Worm (Caenorhabditis elegans): ENCODE results near the gene F28E10.4.

The F28E10.4 gene

ce11 chrIV:4559160-4559559 is 8.1 kb downstream of the F28E10.4 start:
- TF ChIP-seq hlh-4 (tag; optimal IDR thresholded peaks at IDR 0.05), result no peak
- no peak for TF ChIP-seq nhr-20 (tag; optimal IDR thresholded peaks at IDR 0.05)
- TF ChIP-seq fkh-10 (GFP tag; optimal IDR thresholded peaks at IDR 0.05), result no peak

ce11 chrIV:4557731-4558130 is 9.5 kb downstream of the F28E10.4 start:
- TF ChIP-seq xbp-1 (tag; optimal IDR thresholded peaks at IDR 0.05) (no peak), lin-35 (GFP tag; optimal IDR thresholded peaks at IDR 0.05) (peak in 1 of 2 experiments; percentile 12), mep-1 (tag; optimal IDR thresholded peaks at IDR 0.05) (no peak), tlp-1 (tag; optimal IDR thresholded peaks at IDR 0.05) (no peak), jun-1 (tag; optimal IDR thresholded peaks at IDR 0.05) (no peak), vab-15 (tag; optimal IDR thresholded peaks at IDR 0.05) (no peak), nhr-77 (tag; optimal IDR thresholded peaks at IDR 0.05) (peak; percentile 9), ceh-90 (tag; optimal IDR thresholded peaks at IDR 0.05) (no peak), ztf-11 (tag; optimal IDR thresholded peaks at IDR 0.05) (no peak), ztf-4 (tag; optimal IDR thresholded peaks at IDR 0.05) (no peak), lin-14 (GFP tag; optimal IDR thresholded peaks at IDR 0.05) (peak; percentile 27), irx-1 (tag; optimal IDR thresholded peaks at IDR 0.05) (no peak), nhr-84 (tag; optimal IDR thresholded peaks at IDR 0.05) (no peak), mef-2 (tag; optimal IDR thresholded peaks at IDR 0.05) (no peak), zag-1 (tag; optimal IDR thresholded peaks at IDR 0.05) (no peak), blmp-1 (tag; optimal IDR thresholded peaks at IDR 0.05) (peak; percentile 51), sup-37 (GFP tag; optimal IDR thresholded peaks at IDR 0.05) (no peak), fkh-4 (tag; optimal IDR thresholded peaks at IDR 0.05; ENCODE audit: borderline replicate concordance) (no peak), nhr-85 (tag) (peak; percentile 58), tbx-2 (tag; optimal IDR thresholded peaks at IDR 0.05) (no peak), efl-1 (optimal IDR thresholded peaks at IDR 0.05) (no peak), efl-1 (GFP tag; optimal IDR thresholded peaks at IDR 0.05 in 1 of 2) (peak in 1 of 2 experiments; percentile 90), ces-1 (GFP tag; optimal IDR thresholded peaks at IDR 0.05) (no peak)

- TF ChIP-seq vab-15 (tag; optimal IDR thresholded peaks at IDR 0.05), result no peak
- TF ChIP-seq jun-1 (tag; optimal IDR thresholded peaks at IDR 0.05), result no peak
- no peak for TF ChIP-seq nhr-71 (tag; optimal IDR thresholded peaks at IDR 0.05)
- no peak for TF ChIP-seq efl-3 (GFP tag; optimal IDR thresholded peaks at IDR 0.05)
- TF ChIP-seq ama-1 (optimal IDR thresholded peaks at IDR 0.05), result no peak
- TF ChIP-seq nhr-85 (tag), result peak; percentile 51
- no peak for TF ChIP-seq ces-1 (GFP tag; optimal IDR thresholded peaks at IDR 0.05)
- no peak for TF ChIP-seq C16A3.4 (tag; optimal IDR thresholded peaks at IDR 0.05)
- no peak for TF ChIP-seq ets-5 (GFP tag; IDR thresholded peaks at IDR 0.05)
- TF ChIP-seq lin-39 (tag; optimal IDR thresholded peaks at IDR 0.05), result no peak
- no peak for TF ChIP-seq unc-98 (GFP tag; IDR thresholded peaks at IDR 0.05)
- no peak for TF ChIP-seq rnt-1 (tag; optimal IDR thresholded peaks at IDR 0.05)
- peak in 1 of 2 experiments; percentile 58 for TF ChIP-seq lin-35 (GFP tag; optimal IDR thresholded peaks at IDR 0.05)
- peak; percentile 9 for TF ChIP-seq unc-130 (tag; optimal IDR thresholded peaks at IDR 0.05)
- TF ChIP-seq fos-1 (tag; optimal IDR thresholded peaks at IDR 0.05), result no peak
- no peak for TF ChIP-seq hpl-2 (GFP tag; optimal IDR thresholded peaks at IDR 0.05)
- TF ChIP-seq aha-1 (tag; optimal IDR thresholded peaks at IDR 0.05), result no peak
- no peak for TF ChIP-seq efl-1 (optimal IDR thresholded peaks at IDR 0.05)
- TF ChIP-seq efl-1 (GFP tag; optimal IDR thresholded peaks at IDR 0.05 in 1 of 2), result peak in 1 of 2 experiments; percentile 40
- no peak for TF ChIP-seq elt-3 (tag; optimal IDR thresholded peaks at IDR 0.05)
- peak; percentile 1 for TF ChIP-seq elt-2 (tag; optimal IDR thresholded peaks at IDR 0.05)
Measured at ce11 chrIV:4557130-4557529, 10.1 kb downstream of the F28E10.4 start.

ce11 chrIV:4551562-4551961 is 15.7 kb downstream of the F28E10.4 start:
- TF ChIP-seq hpl-2 (GFP tag; optimal IDR thresholded peaks at IDR 0.05), result no peak
- TF ChIP-seq mdl-1 (tag; optimal IDR thresholded peaks at IDR 0.05), result no peak
- no peak for TF ChIP-seq ces-1 (GFP tag; optimal IDR thresholded peaks at IDR 0.05)
- no peak for TF ChIP-seq nhr-85 (tag)
- TF ChIP-seq nhr-28 (tag; optimal IDR thresholded peaks at IDR 0.05), result no peak
- no peak for TF ChIP-seq aha-1 (tag; optimal IDR thresholded peaks at IDR 0.05)
- TF ChIP-seq pqm-1 (tag; optimal IDR thresholded peaks at IDR 0.05), result no peak
- TF ChIP-seq Y116A8C.19 (tag; optimal IDR thresholded peaks at IDR 0.05; ENCODE audit: borderline replicate concordance), result no peak

Measured in whole organism, L1 larva.